Worm (Caenorhabditis elegans): ENCODE measurements around the gene nhr-208.

ce11 chrV:12075983-12076382 lies 18.1 kb upstream of the nhr-208 start:
- TF ChIP-seq scrt-1 (GFP tag; IDR thresholded peaks at IDR 0.05) (no peak), ama-1 (optimal IDR thresholded peaks at IDR 0.05) (no peak), tbx-11 (GFP tag; IDR thresholded peaks at IDR 0.05) (no peak), hmg-4 (GFP tag; optimal IDR thresholded peaks at IDR 0.05) (no peak), sea-1 (GFP tag; conservative IDR thresholded peaks at IDR 0.05) (no peak), flt-1 (GFP tag; IDR thresholded peaks at IDR 0.05) (no peak), hnd-1 (tag; optimal IDR thresholded peaks at IDR 0.05) (no peak), ceh-13 (GFP tag; optimal IDR thresholded peaks at IDR 0.05) (no peak), pes-1 (GFP tag; IDR thresholded peaks at IDR 0.05) (no peak), aly-1 (tag; optimal IDR thresholded peaks at IDR 0.05) (no peak), F13C5.2 (tag; optimal IDR thresholded peaks at IDR 0.05) (no peak), B0310.2 (tag; optimal IDR thresholded peaks at IDR 0.05) (no peak), tbx-37 (GFP tag; conservative IDR thresholded peaks at IDR 0.05) (no peak)

All from whole organism, early embryonic.